Worm (Caenorhabditis elegans) whole organism, L4 larva: Measurements from ENCODE around the gene romo-1.

Experiments
- R02D3.7 ChIP-seq: fragments of 150-350 bp; sonication (generic microtip); optimal IDR thresholded peaks from 3 replicates; lab custom pipeline; 2014; ENCODE audit warnings: missing biosample characterization, missing genetic modification characterization
- T20F7.1 ChIP-seq: fragments of 200-800 bp; sonication (Bioruptor generic); optimal IDR thresholded peaks from 2 replicates; lab custom pipeline; 2018; ENCODE audit warnings: mild to moderate bottlenecking, missing genetic modification characterization, missing compliant biosample characterization
- lin-15B ChIP-seq: fragments of 150-350 bp; sonication (generic microtip); optimal IDR thresholded peaks from 3 replicates; lab custom pipeline; 2014; ENCODE audit warnings: missing biosample characterization, missing genetic modification characterization
- lin-29 ChIP-seq: fragments of 200-800 bp; sonication (Bioruptor generic); IDR thresholded peaks from 2 replicates; pipeline ENCODE4 v1.3.6; 2022; ENCODE audit warnings: missing genetic modification reagents, missing genetic modification characterization, missing compliant biosample characterization
- nhr-237 ChIP-seq: sonication (generic microtip); optimal IDR thresholded peaks from 2 replicates; lab custom pipeline; 2017; ENCODE audit warnings: missing biosample characterization, missing genetic modification characterization
- nhr-77 ChIP-seq: fragments of 150-350 bp; optimal IDR thresholded peaks from 2 replicates; lab custom pipeline; 2014; ENCODE audit warnings: missing biosample characterization, missing genetic modification characterization
- skn-1 ChIP-seq: fragments of 150-350 bp; optimal IDR thresholded peaks from 2 replicates; lab custom pipeline; 2014; ENCODE audit warnings: missing biosample characterization, missing genetic modification characterization

- TF ChIP-seq nhr-77 (tag; lab: Kevin White, UChicago) (no peak), R02D3.7 (tag; lab: Kevin White, UChicago) (no peak), skn-1 (tag; lab: Kevin White, UChicago) (no peak), nhr-237 (tag; lab: Kevin White, UChicago) (no peak), lin-29 (no peak), T20F7.1 (GFP tag; lab: Kevin White, UChicago) (no peak), lin-15B (tag; lab: Kevin White, UChicago) (no peak)
Observed at ce11 chrII:13284148-13284547, 46.4 kb upstream of the romo-1 start.
